Fruit fly (Drosophila melanogaster) whole organism, prepupa: ENCODE results near the gene eIF4E1.

Source experiments
- Blimp-1 ChIP-seq: fragments of 200-800 bp; sonication (Bioruptor generic); optimal IDR thresholded peaks from 3 replicates; lab custom pipeline; 2017; ENCODE audit warnings: missing biosample characterization, missing genetic modification characterization, mild to moderate bottlenecking, moderate library complexity, missing genetic modification reagents
- CG10631 ChIP-seq: fragments of 200-800 bp; sonication (Bioruptor generic); optimal IDR thresholded peaks from 2 replicates; lab custom pipeline; 2016; ENCODE audit warnings: missing biosample characterization, missing genetic modification characterization
- CG10669 ChIP-seq: fragments of 200-800 bp; sonication (Bioruptor generic); optimal IDR thresholded peaks from 3 replicates; lab custom pipeline; 2018; ENCODE audit warnings: missing biosample characterization, mild to moderate bottlenecking, missing genetic modification characterization, moderate library complexity
- CG11294 ChIP-seq: fragments of 200-800 bp; sonication (Bioruptor generic); IDR thresholded peaks from 2 replicates; pipeline ENCODE4 v1.3.6; 2022; ENCODE audit warnings: missing biosample characterization, missing genetic modification characterization
- CG11762 ChIP-seq: fragments of 200-800 bp; sonication (Bioruptor generic); optimal IDR thresholded peaks from 3 replicates; lab custom pipeline; 2016; ENCODE audit warnings: missing biosample characterization, missing genetic modification characterization; ENCODE audit not compliant: insufficient read depth
- CG11902 ChIP-seq: fragments of 200-800 bp; sonication (Bioruptor generic); optimal IDR thresholded peaks from 3 replicates; lab custom pipeline; 2016; ENCODE audit warnings: missing biosample characterization, missing genetic modification characterization
- CG1621 ChIP-seq: fragments of 200-800 bp; sonication (Bioruptor generic); optimal IDR thresholded peaks from 3 replicates; lab custom pipeline; 2018; ENCODE audit warnings: missing biosample characterization, mild to moderate bottlenecking, missing genetic modification characterization
- CG16779 ChIP-seq: fragments of 200-800 bp; sonication (Bioruptor generic); optimal IDR thresholded peaks from 3 replicates; lab custom pipeline; 2017; ENCODE audit warnings: missing biosample characterization, mild to moderate bottlenecking, missing genetic modification characterization
- CG3032 ChIP-seq: fragments of 200-800 bp; optimal IDR thresholded peaks from 2 replicates; lab custom pipeline; 2019; ENCODE audit warnings: missing biosample characterization, mild to moderate bottlenecking, missing genetic modification characterization, moderate library complexity
- CG32006 ChIP-seq: fragments of 200-800 bp; sonication (Bioruptor generic); optimal IDR thresholded peaks from 3 replicates; lab custom pipeline; 2017; ENCODE audit warnings: missing biosample characterization, mild to moderate bottlenecking, missing genetic modification characterization
- CG34406 ChIP-seq: fragments of 200-800 bp; sonication (Bioruptor generic); optimal IDR thresholded peaks from 3 replicates; lab custom pipeline; 2016; ENCODE audit warnings: missing biosample characterization, missing genetic modification characterization
- CG4318 ChIP-seq: fragments of 200-800 bp; sonication (Bioruptor generic); optimal IDR thresholded peaks from 3 replicates; lab custom pipeline; 2017; ENCODE audit warnings: missing biosample characterization, mild to moderate bottlenecking, missing genetic modification characterization
- CG6276 ChIP-seq: fragments of 200-800 bp; sonication (Bioruptor generic); optimal IDR thresholded peaks from 2 replicates; lab custom pipeline; 2017; ENCODE audit warnings: missing biosample characterization, mild to moderate bottlenecking, missing genetic modification characterization
- CG6792 ChIP-seq: fragments of 200-800 bp; sonication (Bioruptor generic); optimal IDR thresholded peaks from 3 replicates; lab custom pipeline; 2016; ENCODE audit warnings: missing biosample characterization, missing genetic modification characterization
- CG6808 ChIP-seq: fragments of 200-800 bp; sonication (Bioruptor generic); optimal IDR thresholded peaks from 3 replicates; lab custom pipeline; 2017; ENCODE audit warnings: missing biosample characterization, missing genetic modification characterization, mild to moderate bottlenecking, moderate library complexity, missing genetic modification reagents
- CG6854 ChIP-seq: fragments of 200-800 bp; sonication (Bioruptor generic); optimal IDR thresholded peaks from 2 replicates; lab custom pipeline; 2017; ENCODE audit warnings: missing biosample characterization, mild to moderate bottlenecking, missing genetic modification characterization
- CG7368 ChIP-seq: fragments of 200-800 bp; sonication (Bioruptor generic); optimal IDR thresholded peaks from 3 replicates; lab custom pipeline; 2016; ENCODE audit warnings: missing biosample characterization, missing genetic modification characterization
- CG8119 ChIP-seq: fragments of 200-800 bp; sonication (Bioruptor generic); IDR thresholded peaks from 3 replicates; pipeline ENCODE4 v1.3.6; 2022; ENCODE audit warnings: missing biosample characterization, missing genetic modification characterization
- CG8319 ChIP-seq: fragments of 200-800 bp; sonication (Bioruptor generic); optimal IDR thresholded peaks from 3 replicates; lab custom pipeline; 2016; ENCODE audit warnings: missing biosample characterization, missing genetic modification characterization
- CG8632 ChIP-seq: fragments of 200-800 bp; sonication (Bioruptor generic); optimal IDR thresholded peaks from 3 replicates; lab custom pipeline; 2016; ENCODE audit warnings: missing biosample characterization, missing genetic modification characterization
- CG9139 ChIP-seq: fragments of 200-800 bp; sonication (Bioruptor generic); optimal IDR thresholded peaks from 3 replicates; lab custom pipeline; 2017; ENCODE audit warnings: missing biosample characterization, mild to moderate bottlenecking, missing genetic modification characterization
- Eip75B ChIP-seq: fragments of 200-800 bp; sonication (Bioruptor generic); optimal IDR thresholded peaks from 3 replicates; lab custom pipeline; 2016; ENCODE audit warnings: missing biosample characterization, missing genetic modification characterization
- Eip78C ChIP-seq: fragments of 200-800 bp; sonication (Bioruptor generic); peaks from one replicate; lab custom pipeline; 2016; ENCODE audit warnings: missing biosample characterization, missing genetic modification characterization
- Ets96B ChIP-seq: fragments of 200-800 bp; optimal IDR thresholded peaks from 2 replicates; lab custom pipeline; 2019; ENCODE audit warnings: missing biosample characterization, mild to moderate bottlenecking, missing genetic modification characterization, moderate library complexity
- Gug ChIP-seq: fragments of 200-800 bp; sonication (Bioruptor generic); IDR thresholded peaks from 2 replicates; pipeline ENCODE4 v1.3.6; 2022; ENCODE audit warnings: missing biosample characterization, missing genetic modification characterization
- Hr38 ChIP-seq: sonication (Bioruptor generic); optimal IDR thresholded peaks from 2 replicates; lab custom pipeline; 2016; ENCODE audit warnings: missing biosample characterization, missing genetic modification characterization
- Met ChIP-seq: fragments of 200-800 bp; sonication (Bioruptor generic); optimal IDR thresholded peaks from 3 replicates; lab custom pipeline; 2016; ENCODE audit warnings: missing biosample characterization, missing genetic modification characterization
- OdsH ChIP-seq: fragments of 200-800 bp; sonication (Bioruptor generic); optimal IDR thresholded peaks from 3 replicates; lab custom pipeline; 2016; ENCODE audit warnings: missing biosample characterization, missing genetic modification characterization
- Smox ChIP-seq: fragments of 200-800 bp; sonication (Bioruptor generic); optimal IDR thresholded peaks from 3 replicates; lab custom pipeline; 2016; ENCODE audit warnings: missing biosample characterization, missing genetic modification characterization
- Sox14 ChIP-seq: fragments of 200-800 bp; sonication (Bioruptor generic); optimal IDR thresholded peaks from 3 replicates; lab custom pipeline; 2016; ENCODE audit warnings: missing biosample characterization, missing genetic modification characterization
- Sox15 ChIP-seq: fragments of 200-800 bp; sonication (Bioruptor generic); optimal IDR thresholded peaks from 3 replicates; lab custom pipeline; 2016; ENCODE audit warnings: missing biosample characterization, missing genetic modification characterization
- achi ChIP-seq: fragments of 200-800 bp; sonication (Bioruptor generic); optimal IDR thresholded peaks from 3 replicates; lab custom pipeline; 2016; ENCODE audit warnings: missing biosample characterization, missing genetic modification characterization
- cyc ChIP-seq: fragments of 200-800 bp; sonication (Bioruptor generic); optimal IDR thresholded peaks from 3 replicates; lab custom pipeline; 2016; ENCODE audit warnings: missing biosample characterization, missing genetic modification characterization
- dac ChIP-seq: fragments of 200-800 bp; sonication (Bioruptor generic); optimal IDR thresholded peaks from 2 replicates; lab custom pipeline; 2017; ENCODE audit warnings: missing biosample characterization, mild to moderate bottlenecking, missing genetic modification characterization
- dsx ChIP-seq: fragments of 200-800 bp; optimal IDR thresholded peaks from 3 replicates; lab custom pipeline; 2019; ENCODE audit warnings: missing biosample characterization, mild to moderate bottlenecking, missing genetic modification characterization, moderate library complexity; ENCODE audit not compliant: poor library complexity, severe bottlenecking
- eg ChIP-seq: fragments of 200-800 bp; sonication (Bioruptor generic); IDR thresholded peaks from 3 replicates; pipeline ENCODE4 v1.3.6; 2022; ENCODE audit warnings: missing biosample characterization, missing genetic modification characterization
- fd85E ChIP-seq: fragments of 200-800 bp; sonication (Bioruptor generic); optimal IDR thresholded peaks from 3 replicates; lab custom pipeline; 2016; ENCODE audit warnings: missing biosample characterization, missing genetic modification characterization
- lz ChIP-seq: fragments of 200-800 bp; sonication (Bioruptor generic); optimal IDR thresholded peaks from 3 replicates; lab custom pipeline; 2016; ENCODE audit warnings: missing biosample characterization, missing genetic modification characterization
- net ChIP-seq: fragments of 200-800 bp; sonication (Bioruptor generic); optimal IDR thresholded peaks from 3 replicates; lab custom pipeline; 2016; ENCODE audit warnings: missing biosample characterization, missing genetic modification characterization
- salr ChIP-seq, 2 experiments: fragments of 200-800 bp; sonication (Bioruptor generic); optimal IDR thresholded peaks; 3 replicates each; lab custom pipeline; 2016 to 2018; ENCODE audit warnings: missing biosample characterization in 2 of 2, missing genetic modification characterization in 2 of 2, mild to moderate bottlenecking in 1 of 2
- spab ChIP-seq: fragments of 200-800 bp; sonication (Bioruptor generic); optimal IDR thresholded peaks from 2 replicates; lab custom pipeline; 2017; ENCODE audit warnings: missing biosample characterization, mild to moderate bottlenecking, missing genetic modification characterization, missing genetic modification reagents
- ss ChIP-seq, 2 experiments: fragments of 200-800 bp; sonication (Bioruptor generic); optimal IDR thresholded peaks; 2 replicates in 1 of 2; 3 replicates in 1 of 2; lab custom pipeline; 2017 to 2018; ENCODE audit warnings: mild to moderate bottlenecking in 2 of 2, missing biosample characterization in 2 of 2, missing genetic modification characterization in 2 of 2, moderate library complexity in 1 of 2
- svp ChIP-seq: fragments of 200-800 bp; sonication (Bioruptor generic); peaks from one replicate; lab custom pipeline; 2016; ENCODE audit warnings: missing biosample characterization, missing genetic modification characterization
- vri ChIP-seq: fragments of 200-800 bp; sonication (Bioruptor generic); optimal IDR thresholded peaks from 3 replicates; lab custom pipeline; 2016; ENCODE audit warnings: missing biosample characterization, mild to moderate bottlenecking, missing genetic modification characterization

eIF4E1 gene

DNA sequence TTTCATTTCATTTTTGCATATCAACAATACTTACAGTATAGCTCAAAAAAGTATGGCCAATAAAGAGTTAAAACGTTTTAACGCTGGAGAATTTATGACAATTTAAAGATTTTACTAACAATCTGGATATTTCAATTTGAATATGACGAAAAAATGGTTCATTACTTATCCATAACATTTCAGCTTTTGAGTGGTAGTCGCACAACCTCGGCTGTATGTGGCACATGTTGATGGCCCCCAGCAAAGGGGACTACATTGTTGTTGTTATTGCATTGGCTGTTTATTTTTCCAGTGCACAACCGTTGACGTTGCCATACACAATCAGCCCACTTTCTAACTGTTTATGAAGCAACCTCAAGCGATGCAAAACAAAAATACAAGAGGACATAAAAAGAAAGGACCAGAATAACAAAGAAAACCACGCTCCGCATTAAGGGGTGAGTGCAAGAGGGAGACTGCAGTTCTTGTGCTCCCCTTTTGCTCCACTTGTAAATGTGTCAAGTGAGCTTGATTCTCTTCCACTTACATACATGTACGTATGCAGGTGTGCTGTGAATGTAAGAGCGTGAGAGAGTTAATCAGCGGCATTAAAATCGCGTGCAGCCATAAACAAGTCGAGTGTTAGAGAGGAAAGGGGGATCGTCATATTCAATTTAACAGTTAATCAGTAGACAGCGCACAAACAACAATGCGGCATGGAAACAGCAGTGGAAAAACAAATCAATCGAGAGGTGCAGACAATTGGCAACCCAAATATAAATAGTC, 18.0 kb upstream of the eIF4E1 start (continued):
- TF ChIP-seq OdsH (GFP tag; lab: Kevin White, UChicago) (peak; percentile 95), CG4318 (GFP tag; lab: Kevin White, UChicago) (peak; percentile 88), CG8319 (GFP tag; lab: Kevin White, UChicago) (peak; percentile 97), Hr38 (no peak), fd85E (GFP tag; lab: Kevin White, UChicago) (peak; percentile 87), vri (GFP tag; lab: Kevin White, UChicago) (peak; percentile 89), CG8119 (GFP tag; lab: Robert Waterston, UW) (peak; percentile 98), Eip75B (peak; percentile 99), Sox14 (GFP tag; lab: Kevin White, UChicago) (peak; percentile 98), net (GFP tag; lab: Kevin White, UChicago) (peak; percentile 97), achi (peak; percentile 96), Met (GFP tag; lab: Kevin White, UChicago) (peak; percentile 98), CG32006 (GFP tag; lab: Kevin White, UChicago) (peak; percentile 95), Blimp-1 (peak; percentile 91), Eip78C (peak; percentile 99), eg (GFP tag; lab: Robert Waterston, UW) (peak; percentile 98), Gug (GFP tag; lab: Robert Waterston, UW) (peak; percentile 93), Ets96B (tag; lab: Kevin White, UChicago) (peak; percentile 97), CG10631 (GFP tag; lab: Kevin White, UChicago) (peak; percentile 94), CG6808 (GFP tag; lab: Kevin White, UChicago) (peak; percentile 93), lz (GFP tag; lab: Kevin White, UChicago) (peak; percentile 98), Sox15 (GFP tag; lab: Kevin White, UChicago) (peak; percentile 92), spab (peak; percentile 93), dsx (GFP tag; lab: Kevin White, UChicago) (peak; percentile 100), CG6276 (GFP tag; lab: Kevin White, UChicago) (peak; percentile 94), ss (GFP tag; optimal IDR thresholded peaks at IDR 0.05; lab: Kevin White, UChicago) (peak; percentile 93 to 96), CG6792 (GFP tag; lab: Kevin White, UChicago) (peak; percentile 98), CG1621 (tag; lab: Kevin White, UChicago) (peak; percentile 95), dac (peak; percentile 89), CG6854 (GFP tag; lab: Kevin White, UChicago) (peak; percentile 96), CG9139 (GFP tag; lab: Kevin White, UChicago) (peak; percentile 94), CG10669 (GFP tag; lab: Kevin White, UChicago) (peak; percentile 97), CG34406 (GFP tag; lab: Kevin White, UChicago) (peak; percentile 97), CG8632 (GFP tag; lab: Kevin White, UChicago) (peak; percentile 97), cyc (GFP tag; lab: Kevin White, UChicago) (peak; percentile 97), svp (peak; percentile 99), CG11902 (GFP tag; lab: Kevin White, UChicago) (peak; percentile 95), CG11762 (GFP tag; lab: Kevin White, UChicago) (peak; percentile 95), salr (GFP tag; optimal IDR thresholded peaks at IDR 0.05; lab: Kevin White, UChicago) (peak; percentile 91)

dm6 chr3L:9419328-9419727, 17.1 kb upstream of the eIF4E1 start:
- TF ChIP-seq CG4318 (GFP tag; lab: Kevin White, UChicago) = peak; percentile 45
- TF ChIP-seq Eip75B = no peak
- TF ChIP-seq CG9139 (GFP tag; lab: Kevin White, UChicago) = no peak
- TF ChIP-seq Hr38 = no peak
- peak; percentile 43 for TF ChIP-seq Sox15 (GFP tag; lab: Kevin White, UChicago)
- peak; percentile 72 for TF ChIP-seq Met (GFP tag; lab: Kevin White, UChicago)
- TF ChIP-seq CG11762 (GFP tag; lab: Kevin White, UChicago) = peak; percentile 19
- no peak for TF ChIP-seq CG16779 (tag; lab: Kevin White, UChicago)
- peak; percentile 65 for TF ChIP-seq CG11294 (GFP tag; lab: Robert Waterston, UW)
- peak; percentile 69 for TF ChIP-seq OdsH (GFP tag; lab: Kevin White, UChicago)
- peak; percentile 74 for TF ChIP-seq Gug (GFP tag; lab: Robert Waterston, UW)
- TF ChIP-seq CG7368 = peak; percentile 59
- peak; percentile 81 for TF ChIP-seq CG8119 (GFP tag; lab: Robert Waterston, UW)
- TF ChIP-seq eg (GFP tag; lab: Robert Waterston, UW) = peak; percentile 91
- no peak for TF ChIP-seq lz (GFP tag; lab: Kevin White, UChicago)
- TF ChIP-seq CG32006 (GFP tag; lab: Kevin White, UChicago) = peak; percentile 63
- peak; percentile 43 for TF ChIP-seq Ets96B (tag; lab: Kevin White, UChicago)
- no peak for TF ChIP-seq CG1621 (tag; lab: Kevin White, UChicago)
- no peak for TF ChIP-seq dsx (GFP tag; lab: Kevin White, UChicago)
- no peak for TF ChIP-seq vri (GFP tag; lab: Kevin White, UChicago)
- peak; percentile 63 for TF ChIP-seq CG34406 (GFP tag; lab: Kevin White, UChicago)
- peak; percentile 37 for TF ChIP-seq Smox (GFP tag; lab: Kevin White, UChicago)
- TF ChIP-seq CG6276 (GFP tag; lab: Kevin White, UChicago) = peak; percentile 67
- TF ChIP-seq CG3032 (tag; lab: Kevin White, UChicago) = peak; percentile 15
- TF ChIP-seq CG6854 (GFP tag; lab: Kevin White, UChicago) = no peak
- TF ChIP-seq CG10631 (GFP tag; lab: Kevin White, UChicago) = no peak
- TF ChIP-seq CG8632 (GFP tag; lab: Kevin White, UChicago) = peak; percentile 35
